Fruit fly (Drosophila melanogaster): ENCODE measurements around the gene RNaseX25.
A peak's percentile ranks its signal among the peaks of the same experiment; 100 is the strongest.

Gene RNaseX25

dm6 chr3L:7976081-7976483, 5.7 kb downstream of the RNaseX25 start, which contains the start of the genes HP4 and CG8209 (continued):
- TF ChIP-seq slou (GFP tag; optimal IDR thresholded peaks at IDR 0.05), result peak; percentile 31
- peak; percentile 90 for TF ChIP-seq CG17829 (tag; optimal IDR thresholded peaks at IDR 0.05)
- TF ChIP-seq Bgb (GFP tag; IDR thresholded peaks at IDR 0.05; ENCODE audit: partially characterized antibody), result peak; percentile 86
- TF ChIP-seq ATbp (GFP tag; optimal IDR thresholded peaks at IDR 0.05), result peak; percentile 55
- TF ChIP-seq danr (GFP tag; IDR thresholded peaks at IDR 0.05), result peak; percentile 37; the same call in 1 of the 2 replicates
- TF ChIP-seq CG8290 (GFP tag; optimal IDR thresholded peaks at IDR 0.05), result peak; percentile 65
- no peak for TF ChIP-seq CG8290 (tag; optimal IDR thresholded peaks at IDR 0.05)
- no peak for TF ChIP-seq z (GFP tag; IDR thresholded peaks at IDR 0.05)
- no peak for TF ChIP-seq CG2199 (GFP tag; IDR thresholded peaks at IDR 0.05)
- peak; percentile 80 for TF ChIP-seq NfI (GFP tag; optimal IDR thresholded peaks at IDR 0.05)
- peak; percentile 92 for TF ChIP-seq Rfx (GFP tag; IDR thresholded peaks at IDR 0.05)
- TF ChIP-seq CG31224 (GFP tag; IDR thresholded peaks at IDR 0.05), result peak; percentile 71
- TF ChIP-seq ems (GFP tag; optimal IDR thresholded peaks at IDR 0.05), result peak; percentile 54
- TF ChIP-seq CG14014 (GFP tag; IDR thresholded peaks at IDR 0.05), result peak; percentile 69
- TF ChIP-seq Dad (GFP tag; optimal IDR thresholded peaks at IDR 0.05), result peak; percentile 52
- no peak; the same call in 2 of the 3 replicates for TF ChIP-seq jigr1 (GFP tag; IDR thresholded peaks at IDR 0.05)
- peak; percentile 54 for TF ChIP-seq Antp (GFP tag; optimal IDR thresholded peaks at IDR 0.05)
- peak; percentile 76 for TF ChIP-seq Chrac-16 (GFP tag; optimal IDR thresholded peaks at IDR 0.05)
- peak; percentile 44; the same call in 1 of the 2 replicates for TF ChIP-seq Ravus (GFP tag; IDR thresholded peaks at IDR 0.05)
- TF ChIP-seq CG33557 (GFP tag; optimal IDR thresholded peaks at IDR 0.05), result peak; percentile 57
- peak; percentile 34; the same call in 1 of the 2 replicates for TF ChIP-seq Oaz (GFP tag; IDR thresholded peaks at IDR 0.05)
- TF ChIP-seq dati (GFP tag; IDR thresholded peaks at IDR 0.05), result no peak
- TF ChIP-seq CG6813 (GFP tag; optimal IDR thresholded peaks at IDR 0.05), result peak; percentile 63
- no peak for TF ChIP-seq ash1 (GFP tag; optimal IDR thresholded peaks at IDR 0.05)
- no peak for TF ChIP-seq h (optimal IDR thresholded peaks at IDR 0.05)
- TF ChIP-seq lbe (GFP tag; optimal IDR thresholded peaks at IDR 0.05), result peak; percentile 85
- peak; percentile 81 for TF ChIP-seq esg (GFP tag; conservative IDR thresholded peaks at IDR 0.05)
- peak; percentile 88 for TF ChIP-seq CG13775 (GFP tag; optimal IDR thresholded peaks at IDR 0.05)
- peak; percentile 69 for TF ChIP-seq onecut (GFP tag; IDR thresholded peaks at IDR 0.05)
- no peak for TF ChIP-seq disco-r (GFP tag; optimal IDR thresholded peaks at IDR 0.05)
- peak; percentile 84 for TF ChIP-seq CG18262 (tag; optimal IDR thresholded peaks at IDR 0.05)
- TF ChIP-seq hth (optimal IDR thresholded peaks at IDR 0.05), result no peak
- TF ChIP-seq caup (GFP tag; optimal IDR thresholded peaks at IDR 0.05; ENCODE audit: severe bottlenecking), result peak; percentile 76
- peak; percentile 66 for TF ChIP-seq CG32767 (GFP tag; IDR thresholded peaks at IDR 0.05)
- TF ChIP-seq en (GFP tag; optimal IDR thresholded peaks at IDR 0.05), result no peak
- TF ChIP-seq CG6272 (GFP tag; IDR thresholded peaks at IDR 0.05), result peak; percentile 91
- TF ChIP-seq CG14667 (GFP tag; IDR thresholded peaks at IDR 0.05), result peak; percentile 73
- peak; percentile 75; the same call in 2 of the 3 replicates for TF ChIP-seq B-H1 (GFP tag; IDR thresholded peaks at IDR 0.05)
- peak; percentile 75 for TF ChIP-seq CG18476 (GFP tag; optimal IDR thresholded peaks at IDR 0.05)
- TF ChIP-seq lilli (GFP tag; optimal IDR thresholded peaks at IDR 0.05), result peak; percentile 79
- TF ChIP-seq ac (GFP tag; optimal IDR thresholded peaks at IDR 0.05), result no peak
- TF ChIP-seq CG11085 (GFP tag; IDR thresholded peaks at IDR 0.05), result peak; percentile 79
- peak; percentile 78 for TF ChIP-seq Ssrp (tag; optimal IDR thresholded peaks at IDR 0.05)
- peak; percentile 88 for TF ChIP-seq phol (tag; optimal IDR thresholded peaks at IDR 0.05)
- peak; percentile 32 for TF ChIP-seq Ets97D (GFP tag; optimal IDR thresholded peaks at IDR 0.05)
- TF ChIP-seq CG1233 (GFP tag; optimal IDR thresholded peaks at IDR 0.05), result peak; percentile 66
- TF ChIP-seq MBD-R2 (GFP tag; IDR thresholded peaks at IDR 0.05), result peak; percentile 89
- peak; percentile 81 for TF ChIP-seq CG10543 (GFP tag; optimal IDR thresholded peaks at IDR 0.05)
- TF ChIP-seq CG31388 (GFP tag; optimal IDR thresholded peaks at IDR 0.05), result no peak
- TF ChIP-seq tna (GFP tag; IDR thresholded peaks at IDR 0.05; ENCODE audit: partially characterized antibody), result peak; percentile 81
- peak; percentile 5 for TF ChIP-seq Usf (GFP tag; optimal IDR thresholded peaks at IDR 0.05)
- no peak for TF ChIP-seq sc (optimal IDR thresholded peaks at IDR 0.05)
- peak; percentile 56 for TF ChIP-seq sc (GFP tag; optimal IDR thresholded peaks at IDR 0.05)

Data from whole organism, embryonic.